Fruit fly (Drosophila melanogaster) whole organism, embryonic: ENCODE measurements around the gene Klp67A.

Experiments used
- Aef1 ChIP-seq: fragments of 200-800 bp; sonication (Bioruptor generic); IDR thresholded peaks from 3 replicates; pipeline ENCODE4 v1.3.6; 2022; ENCODE audit warnings: missing biosample characterization, missing genetic modification characterization
- Awh ChIP-seq: fragments of 200-800 bp; sonication (Bioruptor generic); IDR thresholded peaks from 2 replicates; pipeline ENCODE4, ENCODE4 v1.3.6; 2022; ENCODE audit warnings: missing biosample characterization, missing genetic modification characterization
- Bgb ChIP-seq: fragments of 200-800 bp; sonication (Bioruptor generic); IDR thresholded peaks from 2 replicates; pipeline ENCODE4 v1.3.6; 2022; ENCODE audit warnings: missing biosample characterization, missing genetic modification characterization; ENCODE audit not compliant: partially characterized antibody
- CG1024 ChIP-seq: fragments of 200-800 bp; sonication (Bioruptor generic); IDR thresholded peaks from 2 replicates; pipeline ENCODE4 v1.3.6; 2022; ENCODE audit warnings: missing biosample characterization, missing genetic modification characterization
- CG10565 ChIP-seq: fragments of 200-800 bp; sonication (Bioruptor generic); optimal IDR thresholded peaks from 3 replicates; lab custom pipeline; 2016; ENCODE audit warnings: missing biosample characterization, mild to moderate bottlenecking, missing genetic modification characterization
- CG1233 ChIP-seq: fragments of 200-800 bp; sonication (Bioruptor generic); optimal IDR thresholded peaks from 4 replicates; lab custom pipeline; 2018; ENCODE audit warnings: missing biosample characterization, mild to moderate bottlenecking, missing genetic modification characterization
- CG13894 ChIP-seq: fragments of 200-800 bp; sonication (Bioruptor generic); optimal IDR thresholded peaks from 3 replicates; lab custom pipeline; 2018; ENCODE audit warnings: missing biosample characterization, mild to moderate bottlenecking, missing genetic modification characterization, moderate library complexity
- CG1603 ChIP-seq: fragments of 200-800 bp; sonication (Bioruptor generic); optimal IDR thresholded peaks from 2 replicates; lab custom pipeline; 2019; ENCODE audit warnings: missing biosample characterization, mild to moderate bottlenecking, missing genetic modification characterization, moderate library complexity
- CG16779 ChIP-seq: fragments of 200-800 bp; sonication (Bioruptor generic); IDR thresholded peaks from 2 replicates; pipeline ENCODE4 v1.3.6; 2022; ENCODE audit warnings: missing biosample characterization, missing genetic modification characterization
- CG16813 ChIP-seq: fragments of 200-800 bp; sonication (Bioruptor generic); IDR thresholded peaks from 3 replicates; pipeline ENCODE4 v1.3.6; 2022; ENCODE audit warnings: missing biosample characterization, missing genetic modification characterization; ENCODE audit not compliant: partially characterized antibody
- CG17361 ChIP-seq: fragments of 200-800 bp; sonication (Bioruptor generic); IDR thresholded peaks from 3 replicates; pipeline ENCODE4 v1.3.6; 2022; ENCODE audit warnings: missing biosample characterization, missing genetic modification characterization
- CG1792 ChIP-seq: fragments of 200-800 bp; sonication (Bioruptor generic); optimal IDR thresholded peaks from 2 replicates; lab custom pipeline; 2016; ENCODE audit warnings: missing biosample characterization, missing genetic modification characterization
- CG18011 ChIP-seq: fragments of 200-800 bp; sonication (Bioruptor generic); optimal IDR thresholded peaks from 2 replicates; lab custom pipeline; 2017; ENCODE audit warnings: missing biosample characterization, missing genetic modification characterization, mild to moderate bottlenecking, moderate library complexity, missing genotype
- CG18262 ChIP-seq: fragments of 200-800 bp; optimal IDR thresholded peaks from 3 replicates; lab custom pipeline; 2019; ENCODE audit warnings: missing biosample characterization, mild to moderate bottlenecking, missing genetic modification characterization, moderate library complexity
- CG18599 ChIP-seq: fragments of 200-800 bp; sonication (Bioruptor generic); optimal IDR thresholded peaks from 3 replicates; lab custom pipeline; 2017; ENCODE audit warnings: missing biosample characterization, missing genetic modification characterization, mild to moderate bottlenecking, moderate library complexity, missing genetic modification reagents
- CG2875 ChIP-seq: fragments of 200-800 bp; sonication (Bioruptor generic); optimal IDR thresholded peaks from 2 replicates; lab custom pipeline; 2017; ENCODE audit warnings: missing biosample characterization, mild to moderate bottlenecking, missing genetic modification characterization, missing genetic modification reagents
- CG30403 ChIP-seq: fragments of 200-800 bp; sonication (Bioruptor generic); optimal IDR thresholded peaks from 3 replicates; lab custom pipeline; 2016; ENCODE audit warnings: missing biosample characterization, missing genetic modification characterization
- CG32772 ChIP-seq: fragments of 200-800 bp; sonication (Bioruptor generic); IDR thresholded peaks from 2 replicates; pipeline ENCODE4 v1.3.6; 2022; ENCODE audit warnings: missing biosample characterization, missing genetic modification characterization
- CG34422 ChIP-seq: fragments of 200-800 bp; sonication (Bioruptor generic); IDR thresholded peaks from 3 replicates; pipeline ENCODE4 v1.3.6; 2022; ENCODE audit warnings: missing biosample characterization, missing genetic modification characterization
- CG4328 ChIP-seq: fragments of 200-800 bp; sonication (Bioruptor generic); optimal IDR thresholded peaks from 3 replicates; lab custom pipeline; 2017; ENCODE audit warnings: missing biosample characterization, missing genetic modification reagents, missing genetic modification characterization
- CG8388 ChIP-seq: fragments of 200-800 bp; sonication (Bioruptor generic); optimal IDR thresholded peaks from 2 replicates; lab custom pipeline; 2019; ENCODE audit warnings: missing biosample characterization, mild to moderate bottlenecking, missing genetic modification characterization, moderate library complexity
- CG8944 ChIP-seq: fragments of 200-800 bp; sonication (Bioruptor generic); optimal IDR thresholded peaks from 3 replicates; lab custom pipeline; 2016; ENCODE audit warnings: missing biosample characterization, missing genetic modification characterization
- CTCF ChIP-seq: fragments of 200-800 bp; sonication (Bioruptor generic); optimal IDR thresholded peaks from 2 replicates; lab custom pipeline; 2017; ENCODE audit warnings: missing biosample characterization, mild to moderate bottlenecking, missing genetic modification characterization, moderate library complexity
- Camta ChIP-seq: fragments of 200-800 bp; sonication (Bioruptor generic); optimal IDR thresholded peaks from 2 replicates; lab custom pipeline; 2016; ENCODE audit warnings: missing biosample characterization, missing genetic modification characterization
- Dip3 ChIP-seq: fragments of 200-800 bp; sonication (Bioruptor generic); optimal IDR thresholded peaks from 3 replicates; lab custom pipeline; 2016; ENCODE audit warnings: missing biosample characterization, missing genetic modification characterization
- E2f1 ChIP-seq: fragments of 200-800 bp; sonication (Bioruptor generic); IDR thresholded peaks from 2 replicates; pipeline ENCODE4 v1.3.6; 2022; ENCODE audit warnings: missing biosample characterization, missing genetic modification characterization
- Ets65A ChIP-seq: fragments of 200-800 bp; sonication (Bioruptor generic); peaks from one replicate; lab custom pipeline; 2016; ENCODE audit warnings: missing biosample characterization, missing genetic modification characterization
- Hsf ChIP-seq: fragments of 200-800 bp; sonication (Bioruptor generic); optimal IDR thresholded peaks from 3 replicates; lab custom pipeline; 2016; ENCODE audit warnings: missing biosample characterization, missing genetic modification characterization
- NK7.1 ChIP-seq: fragments of 200-800 bp; sonication (Bioruptor generic); optimal IDR thresholded peaks from 3 replicates; lab custom pipeline; 2016; ENCODE audit warnings: missing biosample characterization, missing genetic modification characterization
- Oaz ChIP-seq: fragments of 200-800 bp; sonication (Bioruptor generic); IDR thresholded peaks from 2 replicates; pipeline ENCODE4 v1.3.6; 2022; ENCODE audit warnings: missing biosample characterization, missing genetic modification characterization
- PHDP ChIP-seq: fragments of 200-800 bp; sonication (Bioruptor generic); optimal IDR thresholded peaks from 3 replicates; lab custom pipeline; 2018; ENCODE audit warnings: missing biosample characterization, mild to moderate bottlenecking, missing genetic modification characterization, moderate library complexity
- Spps ChIP-seq: fragments of 200-800 bp; sonication (Bioruptor generic); optimal IDR thresholded peaks from 2 replicates; lab custom pipeline; 2018; ENCODE audit warnings: missing biosample characterization, mild to moderate bottlenecking, missing genetic modification characterization
- Sry-δ ChIP-seq: fragments of 200-800 bp; sonication (Bioruptor generic); optimal IDR thresholded peaks from 2 replicates; lab custom pipeline; 2016; ENCODE audit warnings: missing biosample characterization, missing genetic modification characterization
- Trl ChIP-seq, 3 experiments: fragments of >200 bp in 2 of 3; fragments of 200-800 bp in 1 of 3; sonication (Bioruptor generic) in 1 of 3; optimal IDR thresholded peaks; 2 replicates in 1 of 3; 3 replicates in 2 of 3; lab custom pipeline; 2016 to 2017; ENCODE audit warnings: missing biosample characterization in 1 of 3, missing genetic modification characterization in 1 of 3
- ac ChIP-seq: fragments of 200-800 bp; sonication (Bioruptor generic); optimal IDR thresholded peaks from 3 replicates; lab custom pipeline; 2017; ENCODE audit warnings: missing biosample characterization, mild to moderate bottlenecking, missing genetic modification characterization
- ap ChIP-seq: fragments of 200-800 bp; sonication (Bioruptor generic); IDR thresholded peaks from 2 replicates; pipeline ENCODE4 v1.3.6; 2022; ENCODE audit warnings: missing biosample characterization, missing genetic modification characterization
- ase ChIP-seq: fragments of 200-800 bp; sonication (Bioruptor generic); IDR thresholded peaks from 3 replicates; pipeline ENCODE4 v1.3.6; 2022; ENCODE audit warnings: missing biosample characterization, missing genetic modification characterization
- ato ChIP-seq: fragments of 200-800 bp; sonication (Bioruptor generic); IDR thresholded peaks from 2 replicates; pipeline ENCODE4 v1.3.6; 2022; ENCODE audit warnings: missing biosample characterization, missing genetic modification characterization; ENCODE audit not compliant: partially characterized antibody
- eyg ChIP-seq: fragments of 200-800 bp; sonication (Bioruptor generic); optimal IDR thresholded peaks from 3 replicates; lab custom pipeline; 2016; ENCODE audit warnings: missing biosample characterization, missing genetic modification characterization
- hkb ChIP-seq, 2 experiments: fragments of 200-800 bp in 1 of 2; fragments of >200 bp in 1 of 2; sonication (Bioruptor generic) in 1 of 2; IDR thresholded peaks in 1 of 2; optimal IDR thresholded peaks in 1 of 2; 2 replicates each; pipeline versions ENCODE4 v1.3.6 to Lab custom; 2017 to 2022; ENCODE audit warnings: missing biosample characterization in 1 of 2, missing genetic modification characterization in 1 of 2
- lab ChIP-seq: fragments of 200-800 bp; sonication (Bioruptor generic); optimal IDR thresholded peaks from 3 replicates; lab custom pipeline; 2017; ENCODE audit warnings: missing biosample characterization, missing genetic modification characterization, mild to moderate bottlenecking, moderate library complexity, missing genetic modification reagents
- otp ChIP-seq: fragments of 200-800 bp; sonication (Bioruptor generic); IDR thresholded peaks from 3 replicates; pipeline ENCODE4, ENCODE4 v1.3.6; 2022; ENCODE audit warnings: missing biosample characterization, missing genetic modification characterization
- pan ChIP-seq, 4 experiments: fragments of >200 bp in 3 of 4; fragments of 200-800 bp in 1 of 4; sonication (Bioruptor generic) in 1 of 4; optimal IDR thresholded peaks in 3 of 4; IDR thresholded peaks in 1 of 4; 2 replicates each; pipeline versions ENCODE4 v1.3.6 to Lab custom; 2017 to 2022; ENCODE audit warnings: missing biosample characterization in 2 of 4, missing genetic modification characterization in 2 of 4, mixed read lengths in 1 of 4
- pb ChIP-seq: fragments of 200-800 bp; sonication (Bioruptor generic); optimal IDR thresholded peaks from 3 replicates; lab custom pipeline; 2016; ENCODE audit warnings: missing biosample characterization, missing genetic modification characterization
- prd ChIP-seq, 3 experiments: fragments of >200 bp in 2 of 3; fragments of 200-800 bp in 1 of 3; sonication (Bioruptor generic) in 1 of 3; optimal IDR thresholded peaks in 2 of 3; IDR thresholded peaks in 1 of 3; 2 replicates in 2 of 3; 3 replicates in 1 of 3; pipeline versions ENCODE4 v1.3.6 to Lab custom; 2017 to 2022; ENCODE audit warnings: missing biosample characterization in 1 of 3, missing genetic modification characterization in 1 of 3
- sisA ChIP-seq: fragments of 200-800 bp; sonication (Bioruptor generic); IDR thresholded peaks from 2 replicates; pipeline ENCODE4 v1.3.6; 2022; ENCODE audit warnings: missing biosample characterization, missing genetic modification characterization
- so ChIP-seq: fragments of 200-800 bp; sonication (Bioruptor generic); IDR thresholded peaks from 3 replicates; pipeline ENCODE4 v1.3.6; 2022; ENCODE audit warnings: missing biosample characterization, missing genetic modification characterization
- stc ChIP-seq: fragments of 200-800 bp; sonication (Bioruptor generic); IDR thresholded peaks from 2 replicates; pipeline ENCODE4 v1.3.6; 2022; ENCODE audit warnings: missing biosample characterization, missing genetic modification characterization
- wdn ChIP-seq: fragments of 200-800 bp; sonication (Bioruptor generic); IDR thresholded peaks from 2 replicates; pipeline ENCODE4 v1.3.6; 2022; ENCODE audit warnings: missing biosample characterization, missing genetic modification characterization

Klp67A gene

DNA sequence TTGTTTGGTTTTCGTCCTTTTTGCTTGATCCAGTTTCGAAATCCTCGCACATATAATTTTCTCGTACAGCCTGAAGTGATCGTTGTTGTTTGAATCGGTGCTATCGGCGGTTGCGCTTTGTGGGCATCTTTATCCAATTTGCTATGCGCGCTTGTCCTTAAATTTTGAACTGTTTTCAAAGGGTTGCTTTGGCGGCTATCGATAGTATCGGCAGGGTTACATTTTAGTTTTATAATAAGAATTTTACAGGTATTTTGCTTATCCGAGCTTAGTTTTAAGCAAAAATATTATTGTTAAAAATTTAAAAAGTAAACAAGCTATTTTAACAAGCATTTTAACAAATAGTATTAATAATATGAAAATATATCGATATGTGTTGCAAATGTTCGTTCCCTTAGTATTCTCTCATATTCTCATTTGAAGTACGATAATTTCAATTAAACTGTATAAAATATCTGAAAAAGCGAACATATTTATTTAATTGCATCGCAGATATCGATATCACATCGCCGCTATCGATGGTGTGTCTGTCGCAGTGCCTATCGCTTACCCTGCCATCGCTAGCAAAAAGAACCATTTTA lies at the start of gene Klp67A, which contains the start of gene CG4452 (continued):
- TF ChIP-seq otp (GFP tag; lab: Robert Waterston, UW) (no peak), Awh (GFP tag; lab: Robert Waterston, UW) (no peak), CG1792 (no peak), pan (optimal IDR thresholded peaks at IDR 0.05; lab: Kevin White, UChicago) (no peak), pan (GFP tag; optimal IDR thresholded peaks at IDR 0.05 in 1 of 2, IDR thresholded peaks at IDR 0.05 in 1 of 2) (peak in 1 of 2 experiments; percentile 5), CG16779 (GFP tag; lab: Robert Waterston, UW) (no peak), PHDP (tag; lab: Kevin White, UChicago) (peak; percentile 47), Ets65A (GFP tag; lab: Kevin White, UChicago) (no peak), Oaz (GFP tag; lab: Robert Waterston, UW) (no peak), Bgb (GFP tag; lab: Robert Waterston, UW) (peak; percentile 88), ac (GFP tag; lab: Kevin White, UChicago) (no peak), hkb (optimal IDR thresholded peaks at IDR 0.05; lab: Kevin White, UChicago) (no peak), hkb (GFP tag; IDR thresholded peaks at IDR 0.05; lab: Robert Waterston, UW) (no peak), ap (GFP tag; lab: Robert Waterston, UW) (no peak), CG17361 (GFP tag; lab: Robert Waterston, UW) (peak; percentile 78; the same call in 2 of the 3 replicates), CG18011 (GFP tag; lab: Kevin White, UChicago) (peak; percentile 11), CG34422 (GFP tag; lab: Robert Waterston, UW) (no peak), E2f1 (GFP tag; lab: Robert Waterston, UW) (no peak), CG1024 (no peak), sisA (GFP tag; lab: Robert Waterston, UW) (no peak), Spps (tag; lab: Kevin White, UChicago) (peak; percentile 27), eyg (GFP tag; lab: Kevin White, UChicago) (no peak), Aef1 (GFP tag; lab: Robert Waterston, UW) (no peak), CG2875 (GFP tag; lab: Kevin White, UChicago) (no peak), CG18599 (peak; percentile 45), Trl (optimal IDR thresholded peaks at IDR 0.05; lab: Kevin White, UChicago) (no peak), Trl (GFP tag; optimal IDR thresholded peaks at IDR 0.05; lab: Kevin White, UChicago) (no peak), Hsf (GFP tag; lab: Kevin White, UChicago) (peak; percentile 48), CG10565 (no peak), CG1603 (peak; percentile 20), CG4328 (no peak), prd (optimal IDR thresholded peaks at IDR 0.05; lab: Kevin White, UChicago) (no peak), prd (GFP tag; IDR thresholded peaks at IDR 0.05; lab: Robert Waterston, UW) (0 out of 3 replicates have a peak, but pooled peaks have one; percentile 44), CG16813 (GFP tag; lab: Robert Waterston, UW) (peak; percentile 95), pb (GFP tag; lab: Kevin White, UChicago) (no peak), ase (GFP tag; lab: Robert Waterston, UW) (no peak), stc (GFP tag; lab: Robert Waterston, UW) (no peak), Sry-δ (GFP tag; lab: Kevin White, UChicago) (peak; percentile 88), CG32772 (GFP tag; lab: Robert Waterston, UW) (no peak), CG30403 (peak; percentile 69), CG18262 (tag; lab: Kevin White, UChicago) (peak; percentile 68), CG1233 (no peak), CG13894 (tag; lab: Kevin White, UChicago) (peak; percentile 32), CG8388 (GFP tag; lab: Kevin White, UChicago) (peak; percentile 28), so (GFP tag; lab: Robert Waterston, UW) (no peak), CTCF (no peak), CG8944 (GFP tag; lab: Kevin White, UChicago) (no peak), wdn (GFP tag; lab: Robert Waterston, UW) (no peak), ato (GFP tag; lab: Robert Waterston, UW) (peak; percentile 75), lab (no peak), NK7.1 (no peak), Dip3 (GFP tag; lab: Kevin White, UChicago) (no peak), Camta (no peak)
